Worm (Caenorhabditis elegans) whole organism, L2 larva: ENCODE measurements around the gene F39F10.4.

Source experiments
- ceh-16 ChIP-seq: fragments of 150-350 bp; optimal IDR thresholded peaks from 2 replicates; lab custom pipeline; 2014; ENCODE audit warnings: missing biosample characterization, missing genetic modification characterization
- egl-27 ChIP-seq: sonication (generic microtip); optimal IDR thresholded peaks from 3 replicates; lab custom pipeline; 2017; ENCODE audit warnings: missing biosample characterization, missing genetic modification reagents, missing genetic modification characterization
- lin-39 ChIP-seq: fragments of 150-350 bp; optimal IDR thresholded peaks from 2 replicates; lab custom pipeline; 2014; ENCODE audit warnings: missing biosample characterization, missing genetic modification reagents, missing genetic modification characterization
- lsy-2 ChIP-seq, 2 experiments: fragments of 150-350 bp in 1 of 2; sonication (generic microtip) in 1 of 2; optimal IDR thresholded peaks; 2 replicates each; lab custom pipeline; 2014 to 2017; ENCODE audit warnings: missing biosample characterization in 2 of 2, missing genetic modification characterization in 2 of 2
- nhr-21 ChIP-seq: fragments of 150-350 bp; optimal IDR thresholded peaks from 2 replicates; lab custom pipeline; 2014; ENCODE audit warnings: missing biosample characterization, missing genetic modification characterization
- unc-55 ChIP-seq: fragments of 150-350 bp; sonication (generic microtip); optimal IDR thresholded peaks from 3 replicates; lab custom pipeline; 2014; ENCODE audit warnings: missing biosample characterization, missing genetic modification reagents, missing genetic modification characterization
- unc-62 ChIP-seq: fragments of 150-350 bp; optimal IDR thresholded peaks from 2 replicates; lab custom pipeline; 2014; ENCODE audit warnings: missing biosample characterization, missing genetic modification reagents, missing genetic modification characterization

DNA sequence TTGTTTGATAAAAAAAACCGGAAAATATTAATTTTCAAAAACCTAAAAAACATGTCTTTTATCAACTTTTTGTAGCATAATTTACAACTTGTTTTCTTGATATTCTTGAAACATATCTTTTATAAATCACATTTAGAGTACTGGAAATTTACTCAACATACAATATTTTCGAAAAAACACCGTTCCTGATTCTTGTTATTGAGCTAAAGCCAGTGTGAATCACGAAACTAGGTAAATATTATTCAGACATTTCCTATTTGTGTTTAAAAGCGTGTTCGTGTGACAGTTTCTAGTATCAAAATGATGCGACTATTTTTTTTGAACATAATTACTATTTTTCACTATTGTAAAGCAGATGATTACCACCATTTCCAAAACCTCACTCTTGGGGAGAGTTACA, 20.1 kb upstream of the F39F10.4 start, which contains the start of gene C30E1.4:
- TF ChIP-seq nhr-21 (tag; lab: Kevin White, UChicago) (no peak), egl-27 (tag; lab: Kevin White, UChicago) (no peak), unc-55 (GFP tag; lab: Kevin White, UChicago) (no peak), ceh-16 (tag; lab: Kevin White, UChicago) (no peak), lin-39 (no peak), unc-62 (GFP tag; lab: Kevin White, UChicago) (no peak), lsy-2 (tag; optimal IDR thresholded peaks at IDR 0.05; lab: Kevin White, UChicago) (no peak)
